Fruit fly (Drosophila melanogaster): ENCODE results near the gene CaMKI.

dm6 chr4:445113-445718 is at the start of gene CaMKI:
- TF ChIP-seq CG8632 (GFP tag; optimal IDR thresholded peaks at IDR 0.05) (no peak), Hr4 (GFP tag; optimal IDR thresholded peaks at IDR 0.05) (no peak), dsx (GFP tag; optimal IDR thresholded peaks at IDR 0.05; ENCODE audit: poor library complexity, severe bottlenecking) (no peak), eg (GFP tag; IDR thresholded peaks at IDR 0.05) (no peak)

All from whole organism, prepupa.